Fruit fly (Drosophila melanogaster) whole organism, wandering third instar larva: ENCODE measurements around the gene Dpm2.

ENCODE experiments used
- Abd-B ChIP-seq: fragments of >200 bp; optimal IDR thresholded peaks from 2 replicates; lab custom pipeline; 2017; ENCODE audit warnings: missing biosample characterization, missing genetic modification characterization
- CG32264 ChIP-seq: fragments of 200-800 bp; sonication (Bioruptor generic); optimal IDR thresholded peaks from 2 replicates; lab custom pipeline; 2016; ENCODE audit warnings: missing biosample characterization, missing genetic modification characterization
- CG9705 ChIP-seq: fragments of 200-800 bp; sonication (Bioruptor generic); optimal IDR thresholded peaks from 2 replicates; lab custom pipeline; 2018; ENCODE audit warnings: missing biosample characterization, mild to moderate bottlenecking, missing genetic modification characterization
- Dfd ChIP-seq: fragments of >200 bp; optimal IDR thresholded peaks from 2 replicates; lab custom pipeline; 2017; ENCODE audit warnings: missing biosample characterization, missing genetic modification characterization
- Hr78 ChIP-seq: fragments of >200 bp; optimal IDR thresholded peaks from 2 replicates; lab custom pipeline; 2017; ENCODE audit warnings: missing biosample characterization, missing genetic modification characterization
- Mio ChIP-seq: sonication (Bioruptor generic); optimal IDR thresholded peaks from 2 replicates; lab custom pipeline; 2016; ENCODE audit warnings: missing biosample characterization, missing genetic modification characterization
- N ChIP-seq: fragments of >200 bp; optimal IDR thresholded peaks from 2 replicates; lab custom pipeline; 2018; ENCODE audit warnings: missing biosample characterization, missing external identifiers, missing genetic modification characterization
- OdsH ChIP-seq: fragments of 200-800 bp; sonication (Bioruptor generic); optimal IDR thresholded peaks from 2 replicates; lab custom pipeline; 2016; ENCODE audit warnings: missing biosample characterization, mild to moderate bottlenecking, missing genetic modification characterization
- Vsx2 ChIP-seq: fragments of 200-300, 225-300 bp; sonication (Bioruptor generic); optimal IDR thresholded peaks from 2 replicates; lab custom pipeline; 2018; ENCODE audit warnings: missing biosample characterization, missing genetic modification characterization; ENCODE audit not compliant: partially characterized antibody
- brk ChIP-seq: fragments of 200-800 bp; sonication (Bioruptor generic); optimal IDR thresholded peaks from 2 replicates; lab custom pipeline; 2016; ENCODE audit warnings: missing biosample characterization, mild to moderate bottlenecking, missing genetic modification characterization
- fru ChIP-seq: fragments of 200-800 bp; sonication (Bioruptor generic); optimal IDR thresholded peaks from 3 replicates; lab custom pipeline; 2016; ENCODE audit warnings: missing biosample characterization, mild to moderate bottlenecking, missing genetic modification characterization
- lola ChIP-seq: fragments of >200 bp; optimal IDR thresholded peaks from 2 replicates; lab custom pipeline; 2017; ENCODE audit warnings: missing biosample characterization, missing genetic modification characterization
- psq ChIP-seq: fragments of 200-800 bp; sonication (Bioruptor generic); optimal IDR thresholded peaks from 3 replicates; lab custom pipeline; 2017; ENCODE audit warnings: missing biosample characterization, mild to moderate bottlenecking, missing genetic modification characterization, moderate library complexity
- usp ChIP-seq: fragments of >200 bp; optimal IDR thresholded peaks from 2 replicates; lab custom pipeline; 2017; ENCODE audit warnings: missing biosample characterization, missing genetic modification characterization

DNA sequence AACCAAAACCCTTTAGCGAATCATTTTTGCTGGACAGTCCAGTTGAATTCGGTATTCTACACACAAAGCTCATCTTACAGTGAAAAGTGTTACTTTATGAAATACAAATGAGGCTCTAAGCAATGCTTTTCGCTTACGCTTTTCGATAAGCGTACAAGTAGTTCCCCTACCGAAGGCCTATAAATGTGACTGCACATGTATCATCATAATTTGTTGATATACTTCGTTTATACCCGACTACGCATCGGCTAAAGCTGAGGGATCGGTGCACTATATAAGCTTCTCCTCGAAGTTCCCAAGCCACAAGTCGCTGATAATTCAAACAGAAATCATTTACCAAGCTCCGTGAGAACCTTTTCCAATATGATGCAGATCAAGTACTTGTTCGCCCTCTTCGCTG, 49.9 kb downstream of the Dpm2 start, which contains the start of gene Drs:
- no peak for TF ChIP-seq Vsx2 (GFP tag; lab: Kevin White, UChicago)
- TF ChIP-seq Mio: no peak
- no peak for TF ChIP-seq Abd-B (GFP tag; lab: Kevin White, UChicago)
- no peak for TF ChIP-seq usp
- no peak for TF ChIP-seq CG32264 (GFP tag; lab: Kevin White, UChicago)
- no peak for TF ChIP-seq N (GFP tag; lab: Kevin White, UChicago)
- no peak for TF ChIP-seq fru (GFP tag; lab: Kevin White, UChicago)
- TF ChIP-seq brk: no peak
- no peak for TF ChIP-seq CG9705
- TF ChIP-seq Hr78 (GFP tag; lab: Kevin White, UChicago): no peak
- no peak for TF ChIP-seq lola (GFP tag; lab: Kevin White, UChicago)
- no peak for TF ChIP-seq Dfd
- no peak for TF ChIP-seq OdsH
- TF ChIP-seq psq (GFP tag; lab: Kevin White, UChicago): no peak
